Worm (Caenorhabditis elegans) whole organism, L4/young adult: ENCODE measurements around the gene rhi-1.

Experiments used
- W03F9.2 ChIP-seq: fragments of 150-350 bp; optimal IDR thresholded peaks from 2 replicates; lab custom pipeline; 2014; ENCODE audit warnings: missing biosample characterization, missing genetic modification characterization
- dao-5 ChIP-seq: sonication (generic microtip); optimal IDR thresholded peaks from 2 replicates; lab custom pipeline; 2016; ENCODE audit warnings: missing genotype, missing genetic modification characterization, moderate library complexity, missing compliant biosample characterization
- him-1 ChIP-seq: sonication (generic microtip); optimal IDR thresholded peaks from 2 replicates; lab custom pipeline; 2016; ENCODE audit warnings: missing genotype, missing genetic modification reagents, missing genetic modification characterization, missing compliant biosample characterization

Gene rhi-1

ce11 chrX:4521837-4522816 is 13.8 kb downstream of the rhi-1 start, which contains the start of gene C07A12.7:
TSS of gene C07A12.7 (minus strand) at chrX:4522144.
- TF ChIP-seq him-1 (tag; lab: Kevin White, UChicago) = no peak
- TF ChIP-seq dao-5 = no peak
- no peak for TF ChIP-seq W03F9.2 (tag; lab: Kevin White, UChicago)

- TF ChIP-seq dao-5 (no peak), him-1 (tag; lab: Kevin White, UChicago) (no peak), W03F9.2 (tag; lab: Kevin White, UChicago) (no peak)
These were observed 15.0 kb downstream of the rhi-1 start for ce11 chrX:4523315-4523714.

ce11 chrX:4523887-4524350 is 15.6 kb downstream of the rhi-1 start, which contains the start of gene pdi-2:
TSS of gene pdi-2 (plus strand) at chrX:4524155.
- TF ChIP-seq him-1 (tag; lab: Kevin White, UChicago) (peak; percentile 43), W03F9.2 (tag; lab: Kevin White, UChicago) (no peak), dao-5 (no peak)

ce11 chrX:4524844-4525243 is 16.5 kb downstream of the rhi-1 start:
- no peak for TF ChIP-seq dao-5
- TF ChIP-seq him-1 (tag; lab: Kevin White, UChicago) = no peak
- TF ChIP-seq W03F9.2 (tag; lab: Kevin White, UChicago) = no peak

ce11 chrX:4526412-4526811 is 18.1 kb downstream of the rhi-1 start:
- TF ChIP-seq dao-5 (no peak), him-1 (tag; lab: Kevin White, UChicago) (no peak), W03F9.2 (tag; lab: Kevin White, UChicago) (no peak)

- no peak for TF ChIP-seq him-1 (tag; lab: Kevin White, UChicago)
- no peak for TF ChIP-seq dao-5
- TF ChIP-seq W03F9.2 (tag; lab: Kevin White, UChicago) = peak; percentile 1
These were observed 20.6 kb downstream of the rhi-1 start for ce11 chrX:4528905-4529304.

ce11 chrX:4530426-4531044 is 22.2 kb downstream of the rhi-1 start:
- TF ChIP-seq dao-5 = no peak
- TF ChIP-seq W03F9.2 (tag; lab: Kevin White, UChicago) = no peak
- TF ChIP-seq him-1 (tag; lab: Kevin White, UChicago) = no peak

- no peak for TF ChIP-seq dao-5
- TF ChIP-seq him-1 (tag; lab: Kevin White, UChicago) = no peak
- no peak for TF ChIP-seq W03F9.2 (tag; lab: Kevin White, UChicago)
These were observed 23.9 kb downstream of the rhi-1 start, which contains the start of gene nhr-35 for ce11 chrX:4532160-4532741. TSS of gene nhr-35 (plus strand) at chrX:4532691.

ce11 chrX:4534112-4534511 is 25.8 kb downstream of the rhi-1 start:
- TF ChIP-seq dao-5 (no peak), him-1 (tag; lab: Kevin White, UChicago) (no peak), W03F9.2 (tag; lab: Kevin White, UChicago) (no peak)

ce11 chrX:4544543-4544942 is 36.2 kb downstream of the rhi-1 start, which contains the start of gene C07A12.2:
TSS of gene C07A12.2 (plus strand) at chrX:4544843.
- TF ChIP-seq dao-5 (no peak), him-1 (tag; lab: Kevin White, UChicago) (no peak)

- no peak for TF ChIP-seq dao-5
- TF ChIP-seq him-1 (tag; lab: Kevin White, UChicago) = no peak
- TF ChIP-seq W03F9.2 (tag; lab: Kevin White, UChicago) = no peak
These were observed 40.6 kb downstream of the rhi-1 start for ce11 chrX:4548929-4549328.

ce11 chrX:4549853-4550596 is 41.7 kb downstream of the rhi-1 start, which contains the start of gene C07A12.18:
TSS of gene C07A12.18 (minus strand) at chrX:4549903.
- TF ChIP-seq dao-5 = no peak
- TF ChIP-seq W03F9.2 (tag; lab: Kevin White, UChicago) = no peak

ce11 chrX:4550987-4551386 is 42.7 kb downstream of the rhi-1 start:
- TF ChIP-seq him-1 (tag; lab: Kevin White, UChicago) = no peak
- no peak for TF ChIP-seq dao-5
- no peak for TF ChIP-seq W03F9.2 (tag; lab: Kevin White, UChicago)
